Worm (Caenorhabditis elegans): ENCODE measurements around the gene F54B3.1.

DNA sequence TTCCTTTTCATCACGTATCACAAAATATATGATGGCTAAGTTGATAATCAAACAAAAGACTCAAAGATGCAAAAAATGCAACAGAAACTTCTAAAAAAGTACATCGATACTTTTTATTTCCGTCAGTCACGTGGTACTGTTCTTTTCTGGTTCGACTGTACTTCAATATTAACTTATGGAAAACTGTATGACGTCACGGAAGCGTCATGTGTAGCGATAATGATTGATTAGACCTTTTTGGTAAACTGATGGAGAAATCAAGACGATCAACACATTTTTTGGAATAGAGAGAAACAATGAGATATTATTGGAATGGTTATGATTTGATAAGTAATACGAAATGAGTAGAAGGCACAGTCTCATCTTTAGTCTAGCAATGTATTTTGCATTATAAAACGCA is 43.2 kb downstream of the F54B3.1 start:
- no peak for TF ChIP-seq pqm-1 (tag; optimal IDR thresholded peaks at IDR 0.05)
- no peak for TF ChIP-seq ama-1 (optimal IDR thresholded peaks at IDR 0.05)
- TF ChIP-seq unc-55 (GFP tag; optimal IDR thresholded peaks at IDR 0.05), result no peak
- TF ChIP-seq ceh-9 (tag; optimal IDR thresholded peaks at IDR 0.05), result no peak
- no peak for TF ChIP-seq elt-2 (tag; optimal IDR thresholded peaks at IDR 0.05)
- TF ChIP-seq ref-2 (tag; optimal IDR thresholded peaks at IDR 0.05), result no peak
- TF ChIP-seq fkh-10 (GFP tag; optimal IDR thresholded peaks at IDR 0.05), result no peak
- TF ChIP-seq ceh-2 (tag; optimal IDR thresholded peaks at IDR 0.05), result no peak
- TF ChIP-seq ceh-14 (tag; optimal IDR thresholded peaks at IDR 0.05), result no peak
- no peak for TF ChIP-seq madf-2 (tag; optimal IDR thresholded peaks at IDR 0.05)
- TF ChIP-seq sox-2 (GFP tag; IDR thresholded peaks at IDR 0.05), result no peak

Measured in whole organism, late embryonic.